Worm (Caenorhabditis elegans) whole organism, L3 larva: ENCODE measurements around the gene Y69H2.15.

Source experiments
- ceh-82 ChIP-seq: fragments of 150-350 bp; optimal IDR thresholded peaks from 2 replicates; lab custom pipeline; 2014; ENCODE audit warnings: missing biosample characterization, missing genetic modification characterization
- egl-27 ChIP-seq: sonication (generic microtip); optimal IDR thresholded peaks from 4 replicates; lab custom pipeline; 2017; ENCODE audit warnings: missing biosample characterization, missing genetic modification reagents, missing genetic modification characterization
- lin-39 ChIP-seq: fragments of 150-350 bp; optimal IDR thresholded peaks from 2 replicates; lab custom pipeline; 2018; ENCODE audit warnings: missing biosample characterization, missing genetic modification reagents, missing genetic modification characterization
- ztf-4 ChIP-seq: fragments of 150-350 bp; optimal IDR thresholded peaks from 2 replicates; lab custom pipeline; 2014; ENCODE audit warnings: missing biosample characterization, missing genetic modification characterization

DNA sequence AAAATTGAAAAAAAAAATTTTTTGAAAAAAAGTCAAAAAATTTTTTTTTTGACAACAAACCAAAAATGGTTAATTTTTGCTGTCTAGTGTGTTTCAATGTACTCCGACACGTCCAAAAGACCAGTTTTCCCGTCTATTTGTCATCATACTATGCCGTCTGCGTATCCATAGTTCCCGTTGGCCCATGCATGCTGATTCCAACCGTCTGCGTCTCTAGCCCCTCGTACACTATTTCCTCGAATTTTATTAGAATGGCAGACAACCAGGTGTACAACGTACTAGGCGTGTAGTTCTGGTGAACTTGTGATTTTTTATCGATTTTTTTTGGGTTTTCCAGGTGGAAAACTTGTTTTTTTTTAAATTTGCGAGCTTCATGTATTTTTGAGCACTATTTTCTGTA, 12.2 kb downstream of the Y69H2.15 start:
- TF ChIP-seq ceh-82 (tag; lab: Kevin White, UChicago) (no peak), ztf-4 (tag; lab: Kevin White, UChicago) (no peak), egl-27 (tag; lab: Kevin White, UChicago) (no peak), lin-39 (tag; lab: Kevin White, UChicago) (no peak)
